Worm (Caenorhabditis elegans) whole organism, L4/young adult: ENCODE data around the gene srz-63.

Experiments
- W03F9.2 ChIP-seq: fragments of 150-350 bp; optimal IDR thresholded peaks from 2 replicates; lab custom pipeline; 2014; ENCODE audit warnings: missing biosample characterization, missing genetic modification characterization
- dao-5 ChIP-seq: sonication (generic microtip); optimal IDR thresholded peaks from 2 replicates; lab custom pipeline; 2016; ENCODE audit warnings: missing genotype, missing genetic modification characterization, moderate library complexity, missing compliant biosample characterization
- him-1 ChIP-seq: sonication (generic microtip); optimal IDR thresholded peaks from 2 replicates; lab custom pipeline; 2016; ENCODE audit warnings: missing genotype, missing genetic modification reagents, missing genetic modification characterization, missing compliant biosample characterization

- TF ChIP-seq dao-5 (tag; lab: Kevin White, UChicago) (no peak), him-1 (tag; lab: Kevin White, UChicago) (no peak), W03F9.2 (no peak)
Measured at ce11 chrII:1242475-1242874, 36.0 kb upstream of the srz-63 start.
